Worm (Caenorhabditis elegans) whole organism, L4 larva: ENCODE results near the gene gstk-1.

Source experiments
- D1046.2 ChIP-seq: fragments of 200-800 bp; sonication (Bioruptor generic); IDR thresholded peaks from 2 replicates; pipeline ENCODE4 v1.3.6; 2022; ENCODE audit warnings: missing genetic modification characterization, missing compliant biosample characterization
- F49E8.2 ChIP-seq: sonication (generic microtip); optimal IDR thresholded peaks from 2 replicates; lab custom pipeline; 2016; ENCODE audit warnings: missing compliant biosample characterization, mild to moderate bottlenecking, missing genetic modification characterization, borderline replicate concordance
- gei-8 ChIP-seq: fragments of 200-800 bp; sonication (Bioruptor generic); optimal IDR thresholded peaks from 2 replicates; lab custom pipeline; 2018; ENCODE audit warnings: mild to moderate bottlenecking, missing genetic modification characterization, missing compliant biosample characterization
- hif-1 ChIP-seq, 2 experiments: sonication (generic microtip); optimal IDR thresholded peaks; 2 replicates each; lab custom pipeline; 2016 to 2017; ENCODE audit warnings: missing compliant biosample characterization in 2 of 2, missing genetic modification characterization in 2 of 2, missing genetic modification reagents in 2 of 2, missing genotype in 2 of 2, mild to moderate bottlenecking in 1 of 2
- lin-15B ChIP-seq: fragments of 150-350 bp; sonication (generic microtip); optimal IDR thresholded peaks from 3 replicates; lab custom pipeline; 2014; ENCODE audit warnings: missing biosample characterization, missing genetic modification characterization
- lir-3 ChIP-seq: sonication (generic microtip); optimal IDR thresholded peaks from 2 replicates; lab custom pipeline; 2016; ENCODE audit warnings: mild to moderate bottlenecking, missing genetic modification characterization, missing compliant biosample characterization
- saeg-2 ChIP-seq: fragments of 200-800 bp; sonication (Bioruptor generic); IDR thresholded peaks from 2 replicates; pipeline ENCODE4 v1.3.6; 2022; ENCODE audit warnings: missing genetic modification reagents, missing genetic modification characterization, missing compliant biosample characterization
- skn-1 ChIP-seq: fragments of 150-350 bp; optimal IDR thresholded peaks from 2 replicates; lab custom pipeline; 2014; ENCODE audit warnings: missing biosample characterization, missing genetic modification characterization
- unc-39 ChIP-seq: sonication (generic microtip); optimal IDR thresholded peaks from 2 replicates; lab custom pipeline; 2017; ENCODE audit warnings: missing biosample characterization, missing genetic modification characterization
- unc-62 ChIP-seq, 3 experiments: fragments of 150-350 bp in 1 of 3; sonication (generic microtip); optimal IDR thresholded peaks in 2 of 3; peaks in 1 of 3; 1 replicate in 1 of 3; 2 replicates in 2 of 3; lab custom pipeline; 2014 to 2017; ENCODE audit warnings: missing biosample characterization in 3 of 3, missing genetic modification characterization in 3 of 3, missing genetic modification reagents in 3 of 3, missing genotype in 1 of 3
- zip-2 ChIP-seq: fragments of 150-350 bp; optimal IDR thresholded peaks from 2 replicates; lab custom pipeline; 2014; ENCODE audit warnings: missing biosample characterization, missing genetic modification characterization

DNA sequence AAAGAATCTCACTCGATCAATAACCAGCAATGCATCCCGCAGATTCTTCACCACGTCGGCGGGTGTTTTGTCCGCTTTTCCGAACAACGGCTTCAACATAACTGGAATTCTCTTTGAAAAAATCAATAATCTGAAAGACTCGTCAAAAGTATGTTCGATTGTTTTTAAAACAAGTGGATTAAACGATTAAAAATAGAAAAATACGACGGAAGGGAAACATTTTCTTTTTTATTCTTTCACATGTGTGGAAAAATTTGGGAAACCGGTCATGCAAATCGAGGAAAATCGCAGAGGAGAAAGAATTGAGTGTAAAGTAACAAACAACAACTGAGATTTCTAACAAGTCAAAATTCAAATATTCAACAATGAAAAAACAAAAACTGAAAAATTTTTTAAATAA is 47.1 kb downstream of the gstk-1 start, which contains the start of gene mop-25.2:
- no peak for TF ChIP-seq zip-2 (tag; lab: Kevin White, UChicago)
- TF ChIP-seq lin-15B (tag; lab: Kevin White, UChicago), result no peak
- TF ChIP-seq F49E8.2 (tag; lab: Kevin White, UChicago), result no peak
- no peak for TF ChIP-seq unc-62 (GFP tag; optimal IDR thresholded peaks at IDR 0.05 in 1 of 2; lab: Kevin White, UChicago)
- no peak for TF ChIP-seq unc-62 (tag; optimal IDR thresholded peaks at IDR 0.05; lab: Kevin White, UChicago)
- no peak for TF ChIP-seq saeg-2 (GFP tag; lab: Robert Waterston, UW)
- no peak for TF ChIP-seq skn-1 (tag; lab: Kevin White, UChicago)
- no peak for TF ChIP-seq D1046.2 (GFP tag; lab: Robert Waterston, UW)
- no peak for TF ChIP-seq hif-1 (tag; optimal IDR thresholded peaks at IDR 0.05; lab: Kevin White, UChicago)
- TF ChIP-seq gei-8, result no peak
- no peak for TF ChIP-seq lir-3 (tag; lab: Kevin White, UChicago)
- no peak for TF ChIP-seq unc-39 (tag; lab: Kevin White, UChicago)
